Fruit fly (Drosophila melanogaster) S2 (cell line): Measurements from ENCODE around the gene CG8301.
A peak's percentile ranks its signal among the peaks of the same experiment; 100 is the strongest.

Experiments
- CG8478 ChIP-seq: fragments of >200 bp; optimal IDR thresholded peaks from 2 replicates; lab custom pipeline; 2018
- CTCF ChIP-seq, 2 experiments: fragments of >200 bp; optimal IDR thresholded peaks; 2 replicates each; lab custom pipeline; 2018

The CG8301 gene

DNA sequence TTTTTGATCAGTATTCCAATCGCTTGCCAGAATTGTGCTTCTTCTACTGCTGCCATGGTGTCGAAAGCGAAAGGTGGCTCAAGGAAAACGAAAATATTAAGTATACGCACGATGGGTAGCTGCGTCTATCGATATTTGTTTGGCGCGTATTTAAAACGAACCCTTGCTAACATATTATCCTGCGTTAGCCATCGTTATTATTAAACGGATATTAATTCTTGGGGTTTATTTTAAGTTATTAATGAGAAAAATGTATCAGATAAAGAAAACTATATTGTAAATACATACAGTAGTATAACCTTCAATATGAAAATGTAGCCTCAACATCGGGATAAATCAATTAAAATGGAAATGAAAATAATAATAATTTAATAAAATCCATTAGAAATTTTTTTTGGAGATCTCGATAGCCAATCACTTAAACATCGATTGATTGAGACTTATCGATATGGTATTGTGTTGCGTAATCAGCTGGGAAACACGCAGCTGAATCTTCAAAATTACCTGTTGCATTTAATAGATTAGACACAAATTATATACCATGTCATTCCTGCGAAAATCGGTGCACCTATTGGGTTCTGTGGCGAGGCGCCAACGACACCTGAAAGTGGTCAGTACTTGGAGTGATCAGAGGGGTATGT lies 25.7 kb upstream of the CG8301 start, which contains the start of the genes CG9386 and BckdhA:
TSS of gene CG9386 (minus strand) at position 75 of the 641 bp plus-strand sequence.
TSS of gene BckdhA (plus strand) at position 452 of the 641 bp plus-strand sequence.
- TF ChIP-seq CG8478 (lab: Kevin White, UChicago) (no peak), CTCF (optimal IDR thresholded peaks at IDR 0.05; lab: Kevin White, UChicago) (no peak)

DNA sequence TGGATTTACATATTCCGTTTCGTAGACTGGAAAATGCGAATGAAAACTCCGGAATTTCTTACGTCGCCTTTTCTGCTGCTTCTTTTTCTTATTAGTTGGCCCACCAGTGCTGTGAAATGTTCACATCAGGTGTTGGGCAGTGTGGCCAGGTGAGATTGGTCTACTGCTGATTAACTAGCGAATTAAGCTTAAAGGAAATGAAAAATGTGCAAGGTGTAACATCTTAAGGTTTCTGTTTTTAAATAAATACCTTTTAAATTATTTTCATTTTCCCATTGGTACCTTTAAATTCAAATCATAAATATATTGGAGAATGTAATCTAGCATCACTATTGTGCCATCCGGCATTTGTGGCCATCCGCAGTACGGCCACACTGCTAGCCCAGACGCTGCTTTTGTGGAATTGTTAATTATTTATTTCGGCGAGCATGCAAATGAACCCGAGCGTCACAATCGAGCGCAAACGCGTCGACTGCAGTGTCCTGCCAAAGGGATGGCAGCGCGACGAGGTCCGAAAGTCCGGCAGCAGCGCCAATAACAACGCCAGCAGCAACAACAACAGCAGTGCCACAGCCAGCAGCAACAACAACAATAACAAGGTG lies 21.6 kb upstream of the CG8301 start, which contains the start of the genes AP-1mu and MBD-like:
TSS of gene AP-1mu (minus strand) at position 113 of the 602 bp plus-strand sequence.
TSS of gene MBD-like (plus strand) at position 348 of the 602 bp plus-strand sequence.
- TF ChIP-seq CTCF (optimal IDR thresholded peaks at IDR 0.05; lab: Kevin White, UChicago): no peak
- TF ChIP-seq CG8478 (lab: Kevin White, UChicago): no peak

- TF ChIP-seq CG8478 (lab: Kevin White, UChicago) (no peak), CTCF (optimal IDR thresholded peaks at IDR 0.05; lab: Kevin White, UChicago) (no peak)
Measured at dm6 chr3R:9561121-9561520, 20.0 kb upstream of the CG8301 start.

dm6 chr3R:9563240-9563992 lies 17.7 kb upstream of the CG8301 start, which contains the start of the genes CG9393 and Vps45:
TSS of gene CG9393 (minus strand) at chr3R:9563673.
TSS of gene Vps45 (plus strand) at chr3R:9563924.
- peak in 1 of 2 experiments; percentile 13 for TF ChIP-seq CTCF (optimal IDR thresholded peaks at IDR 0.05; lab: Kevin White, UChicago)
- TF ChIP-seq CG8478 (lab: Kevin White, UChicago): no peak

DNA sequence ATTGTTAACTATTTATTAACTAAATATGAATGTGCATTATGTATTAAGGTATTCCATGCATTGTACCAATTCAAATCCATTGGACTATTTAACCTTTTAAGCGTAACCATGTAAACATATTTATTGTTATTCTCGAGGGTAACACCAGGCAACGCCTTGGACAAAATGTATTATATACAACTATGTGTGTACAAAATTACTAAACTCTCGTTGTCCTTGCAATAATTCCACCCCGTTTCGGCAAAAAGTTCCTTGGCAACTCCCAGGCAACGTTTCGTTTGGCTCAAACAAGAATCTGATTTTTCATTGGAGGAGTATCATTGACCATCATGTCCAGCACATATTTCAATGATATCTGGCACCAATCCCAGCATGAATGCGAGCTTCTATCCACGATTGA lies 15.2 kb upstream of the CG8301 start, which contains the start of gene CG16789:
TSS of gene CG16789 (plus strand) at position 301 of the 400 bp plus-strand sequence.
- TF ChIP-seq CTCF (optimal IDR thresholded peaks at IDR 0.05; lab: Kevin White, UChicago): no peak
- no peak for TF ChIP-seq CG8478 (lab: Kevin White, UChicago)

DNA sequence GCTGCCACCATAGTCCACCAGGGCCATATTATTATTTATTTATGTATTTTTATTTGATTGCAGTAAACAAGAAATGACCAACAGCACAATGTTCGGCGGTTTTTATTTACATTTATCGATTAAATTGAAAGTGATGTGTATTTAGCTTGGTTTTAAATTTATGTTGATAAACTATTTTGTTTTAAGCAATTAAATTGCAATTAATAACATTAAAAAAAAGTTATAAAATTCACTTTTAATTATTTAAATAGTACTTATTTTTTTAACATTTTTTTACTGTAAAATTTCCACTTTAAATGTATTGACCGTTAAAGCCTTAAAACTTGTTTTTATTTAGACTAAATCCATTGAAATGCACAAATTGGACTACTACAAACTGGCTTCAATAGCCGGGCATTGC lies 11.0 kb upstream of the CG8301 start, which contains the start of gene CG16790:
TSS of gene CG16790 (minus strand) at position 101 of the 400 bp plus-strand sequence.
- TF ChIP-seq CTCF (optimal IDR thresholded peaks at IDR 0.05; lab: Kevin White, UChicago): no peak
- no peak for TF ChIP-seq CG8478 (lab: Kevin White, UChicago)

DNA sequence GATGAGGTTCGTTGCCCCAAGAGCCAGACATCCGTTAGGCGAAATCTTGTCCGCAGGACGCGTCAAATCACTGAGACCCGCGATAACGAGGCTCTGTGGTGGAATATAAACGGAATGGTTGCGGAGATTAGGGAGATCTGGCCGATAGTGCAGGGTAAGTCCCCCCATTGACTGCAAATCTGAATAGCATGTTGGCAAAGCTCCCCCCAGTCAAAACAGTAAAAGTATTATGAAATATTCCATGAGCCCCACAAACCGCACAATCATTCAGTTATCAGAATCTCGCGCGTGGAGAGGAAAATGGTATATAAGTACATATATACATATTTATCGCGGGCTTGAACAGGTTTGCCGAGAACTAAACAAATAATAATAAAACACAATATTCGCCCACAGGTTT lies 10.4 kb upstream of the CG8301 start:
- TF ChIP-seq CG8478 (lab: Kevin White, UChicago) (no peak), CTCF (optimal IDR thresholded peaks at IDR 0.05; lab: Kevin White, UChicago) (no peak)

DNA sequence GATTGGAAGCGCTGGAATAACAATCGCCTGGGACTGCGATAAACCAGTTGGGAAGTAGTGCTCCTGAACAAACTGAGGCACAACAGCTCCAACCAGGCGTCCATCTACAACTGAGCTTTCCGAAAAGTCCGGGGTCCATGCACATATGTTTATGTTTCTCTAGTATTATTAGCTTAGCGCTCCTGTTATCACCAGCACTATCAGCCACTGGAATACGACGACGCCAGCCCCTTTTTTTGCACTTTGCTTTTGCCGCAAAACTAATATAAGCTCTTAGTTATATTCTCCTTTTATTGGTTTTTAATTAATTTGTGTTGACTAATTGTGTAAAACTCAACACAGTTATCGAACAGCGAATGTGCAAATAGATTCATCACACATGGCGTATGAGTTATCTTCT lies 9.6 kb upstream of the CG8301 start, which contains the start of gene CG9396:
TSS of gene CG9396 (minus strand) at position 101 of the 400 bp plus-strand sequence.
- TF ChIP-seq CG8478 (lab: Kevin White, UChicago) (no peak), CTCF (optimal IDR thresholded peaks at IDR 0.05; lab: Kevin White, UChicago) (no peak)

DNA sequence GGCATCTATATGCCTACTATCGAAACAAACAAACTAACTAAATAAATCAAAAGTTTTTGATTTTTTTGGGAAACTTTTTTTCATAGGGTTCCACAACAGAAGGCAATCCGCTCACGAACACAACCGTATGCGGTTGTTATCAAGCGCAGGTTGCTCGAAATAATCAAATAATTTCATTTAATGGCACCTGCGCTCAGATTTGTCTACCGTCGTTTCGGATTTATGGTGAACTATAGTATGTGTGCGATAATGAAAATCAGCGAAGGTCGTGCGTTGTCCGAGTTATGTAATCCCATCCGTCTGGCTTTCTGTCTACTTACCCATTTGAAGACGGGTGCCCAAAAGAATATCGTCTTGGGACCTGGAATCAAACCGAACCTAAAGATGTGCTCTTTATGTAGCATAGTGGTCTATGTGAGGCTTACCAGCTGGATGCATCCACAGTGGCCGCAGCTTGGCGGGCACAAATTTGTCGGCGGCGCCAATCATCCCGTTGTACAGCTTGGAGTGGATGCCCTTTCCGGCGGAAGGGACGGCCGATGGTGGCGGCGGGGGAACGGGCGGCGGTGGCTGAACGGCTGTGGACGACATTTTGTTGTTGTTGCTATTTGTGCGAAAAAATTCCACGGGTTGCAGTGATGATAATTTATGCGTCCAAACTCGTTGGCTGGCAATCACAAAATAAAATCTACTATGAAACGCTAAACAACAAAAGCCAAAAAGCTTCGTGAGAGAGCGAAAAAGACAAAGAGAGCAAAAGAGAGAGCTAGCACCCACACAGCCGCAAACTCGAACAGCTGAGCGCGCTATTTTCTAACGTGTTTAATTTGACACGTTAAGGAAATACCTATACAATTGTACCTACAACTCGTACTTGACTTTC lies 7.9 kb upstream of the CG8301 start:
- no peak for TF ChIP-seq CTCF (optimal IDR thresholded peaks at IDR 0.05; lab: Kevin White, UChicago)
- no peak for TF ChIP-seq CG8478 (lab: Kevin White, UChicago)

DNA sequence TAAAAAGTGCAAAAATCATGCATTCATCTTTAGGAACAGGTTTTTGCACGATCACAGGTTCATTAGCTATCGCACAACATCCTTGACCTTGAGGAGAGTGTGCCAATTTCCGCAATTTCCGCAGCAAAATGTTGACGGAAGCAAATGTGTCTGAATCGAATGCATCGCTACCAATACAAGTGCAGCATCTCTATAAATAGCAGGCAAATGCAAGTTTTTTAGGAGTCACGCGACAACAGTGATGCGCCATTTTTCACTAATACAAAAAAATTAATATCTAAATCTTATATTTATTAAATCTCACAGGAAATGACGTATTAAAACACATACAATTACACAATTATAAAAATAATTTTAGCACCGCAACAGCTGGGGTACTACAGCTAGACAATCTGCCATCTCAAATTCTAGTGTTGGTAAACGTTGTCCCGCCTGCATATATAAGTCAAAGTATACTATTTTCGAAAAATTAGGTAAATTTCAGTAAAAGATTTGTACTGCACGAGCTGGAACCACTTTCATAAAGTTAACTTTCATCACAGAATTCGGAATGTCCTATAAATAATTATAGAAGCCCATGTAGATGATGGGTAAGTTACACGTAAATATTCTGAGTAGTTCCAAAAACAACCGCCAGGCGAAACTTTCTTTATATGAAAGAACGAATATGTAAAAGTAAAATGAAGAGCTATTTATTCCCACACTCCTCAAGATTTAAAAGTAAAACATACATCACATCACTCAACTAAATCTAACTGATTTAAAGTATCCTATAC lies 7.1 kb upstream of the CG8301 start, which contains the start of gene CG9399:
TSS of gene CG9399 (minus strand) at position 400 of the 776 bp plus-strand sequence.
- TF ChIP-seq CG8478 (lab: Kevin White, UChicago): no peak
- peak; percentile 78 to 88 for TF ChIP-seq CTCF (optimal IDR thresholded peaks at IDR 0.05; lab: Kevin White, UChicago)

DNA sequence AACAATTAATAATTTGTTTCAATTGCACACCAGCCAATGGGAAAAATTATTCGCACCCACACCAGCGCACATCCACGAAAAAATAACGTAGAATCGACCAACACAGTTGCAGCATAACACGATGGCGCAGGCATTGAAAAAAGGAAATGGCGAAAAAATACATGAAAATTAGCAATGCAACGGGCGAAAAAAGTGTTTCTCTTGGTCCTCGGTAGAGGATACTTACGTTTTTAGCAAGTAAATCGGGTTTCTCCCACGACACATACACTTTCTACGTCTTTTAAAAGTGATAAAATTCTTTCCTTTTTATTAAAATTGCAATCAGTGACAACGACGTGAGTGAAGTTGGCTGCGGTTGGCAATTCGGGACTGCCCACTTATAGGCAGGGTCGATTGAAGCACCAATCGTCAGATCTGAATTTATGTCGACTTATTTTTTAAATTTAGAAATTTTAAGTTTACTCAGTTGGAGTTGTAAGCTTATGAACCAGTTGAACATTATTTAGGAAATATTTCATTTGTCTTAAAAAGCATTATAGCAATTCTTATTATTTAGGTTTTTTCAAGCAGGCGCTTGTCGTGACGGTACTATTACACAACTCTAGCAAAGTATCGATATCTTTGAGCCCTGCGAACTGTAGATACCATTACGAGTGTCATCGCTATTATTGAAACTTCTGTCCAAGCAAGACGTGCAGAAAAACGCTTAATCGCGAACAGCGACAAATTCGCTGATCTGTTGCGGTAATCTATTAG lies 3.5 kb upstream of the CG8301 start, which contains the start of the genes Kap-alpha3 and Son:
TSS of gene Kap-alpha3 (minus strand) at position 352 of the 756 bp plus-strand sequence.
TSS of gene Son (plus strand) at position 661 of the 756 bp plus-strand sequence.
- TF ChIP-seq CG8478 (lab: Kevin White, UChicago) (no peak), CTCF (optimal IDR thresholded peaks at IDR 0.05; lab: Kevin White, UChicago) (no peak)

- TF ChIP-seq CTCF (optimal IDR thresholded peaks at IDR 0.05; lab: Kevin White, UChicago): no peak
- no peak for TF ChIP-seq CG8478 (lab: Kevin White, UChicago)
Measured at dm6 chr3R:9581973-9582372, 867 bp downstream of the CG8301 start.
